Worm (Caenorhabditis elegans) whole organism, L4 larva: ENCODE results near the gene F44A6.5.

Source experiments
- gei-8 ChIP-seq: fragments of 200-800 bp; sonication (Bioruptor generic); optimal IDR thresholded peaks from 2 replicates; lab custom pipeline; 2018; ENCODE audit warnings: mild to moderate bottlenecking, missing genetic modification characterization, missing compliant biosample characterization
- lim-7 ChIP-seq: fragments of 200-800 bp; sonication (Bioruptor generic); IDR thresholded peaks from 2 replicates; pipeline ENCODE4 v1.3.6; 2022; ENCODE audit warnings: missing genetic modification characterization, missing compliant biosample characterization
- mdt-29 ChIP-seq: fragments of 200-800 bp; sonication (Bioruptor generic); IDR thresholded peaks from 2 replicates; pipeline ENCODE4 v1.3.6; 2022; ENCODE audit warnings: missing genetic modification reagents, missing genetic modification characterization, missing compliant biosample characterization
- nhr-237 ChIP-seq: sonication (generic microtip); optimal IDR thresholded peaks from 2 replicates; lab custom pipeline; 2017; ENCODE audit warnings: missing biosample characterization, missing genetic modification characterization

- no peak for TF ChIP-seq gei-8 (GFP tag; lab: Kevin White, UChicago)
- TF ChIP-seq lim-7 (GFP tag; lab: Robert Waterston, UW): no peak
- no peak for TF ChIP-seq mdt-29
- no peak for TF ChIP-seq nhr-237
Observed at ce11 chrX:10189244-10189643, 29.5 kb downstream of the F44A6.5 start.
